Fruit fly (Drosophila melanogaster) whole organism, prepupa: ENCODE measurements around the gene CG3306.

Source experiments
- CG6163 ChIP-seq: fragments of 200-800 bp; sonication (Bioruptor generic); IDR thresholded peaks from 3 replicates; pipeline ENCODE4 v1.3.6; 2022; ENCODE audit warnings: missing biosample characterization, missing genetic modification characterization
- CG6808 ChIP-seq: fragments of 200-800 bp; sonication (Bioruptor generic); optimal IDR thresholded peaks from 3 replicates; lab custom pipeline; 2017; ENCODE audit warnings: missing biosample characterization, missing genetic modification characterization, mild to moderate bottlenecking, moderate library complexity, missing genetic modification reagents
- fd85E ChIP-seq: fragments of 200-800 bp; sonication (Bioruptor generic); optimal IDR thresholded peaks from 3 replicates; lab custom pipeline; 2016; ENCODE audit warnings: missing biosample characterization, missing genetic modification characterization
- vri ChIP-seq: fragments of 200-800 bp; sonication (Bioruptor generic); optimal IDR thresholded peaks from 3 replicates; lab custom pipeline; 2016; ENCODE audit warnings: missing biosample characterization, mild to moderate bottlenecking, missing genetic modification characterization

dm6 chr3L:9569849-9570248 lies 31.5 kb upstream of the CG3306 start:
- no peak for TF ChIP-seq fd85E (GFP tag; lab: Kevin White, UChicago)
- TF ChIP-seq vri (GFP tag; lab: Kevin White, UChicago), result no peak
- TF ChIP-seq CG6163 (GFP tag; lab: Robert Waterston, UW), result no peak
- no peak for TF ChIP-seq CG6808 (GFP tag; lab: Kevin White, UChicago)
